Fruit fly (Drosophila melanogaster) ovary, adult (tissue): ENCODE measurements around the gene CG10077.

Source experiments
- CG17801 ChIP-seq: fragments of 200-800 bp; optimal IDR thresholded peaks from 2 replicates; lab custom pipeline; 2019; ENCODE audit warnings: missing biosample characterization, mild to moderate bottlenecking, missing genetic modification characterization, moderate library complexity; ENCODE audit not compliant: partially characterized antibody

The CG10077 gene

DNA sequence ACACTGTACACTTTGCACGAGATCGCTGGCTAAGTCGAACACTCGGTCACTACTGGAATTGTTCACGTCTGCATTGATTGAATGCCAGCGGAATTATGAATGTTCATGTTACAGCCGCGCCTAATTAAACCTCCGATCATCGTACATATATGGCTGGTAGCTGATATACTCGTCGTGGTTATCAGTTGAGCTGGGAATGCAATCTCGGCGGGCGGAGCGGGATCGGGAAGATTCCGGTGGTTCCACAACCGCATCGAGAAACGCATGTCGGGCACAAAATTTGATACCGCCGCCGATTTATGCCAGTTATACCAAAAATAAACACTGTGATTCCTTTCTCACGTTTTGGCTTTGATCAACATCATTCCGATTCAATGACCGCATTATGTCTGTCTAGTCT, 40.9 kb downstream of the CG10077 start, which contains the start of gene Prat2:
Gene Prat2 (minus strand): TSS at position 101 of the 400 bp plus-strand sequence.
- no peak for TF ChIP-seq CG17801

DNA sequence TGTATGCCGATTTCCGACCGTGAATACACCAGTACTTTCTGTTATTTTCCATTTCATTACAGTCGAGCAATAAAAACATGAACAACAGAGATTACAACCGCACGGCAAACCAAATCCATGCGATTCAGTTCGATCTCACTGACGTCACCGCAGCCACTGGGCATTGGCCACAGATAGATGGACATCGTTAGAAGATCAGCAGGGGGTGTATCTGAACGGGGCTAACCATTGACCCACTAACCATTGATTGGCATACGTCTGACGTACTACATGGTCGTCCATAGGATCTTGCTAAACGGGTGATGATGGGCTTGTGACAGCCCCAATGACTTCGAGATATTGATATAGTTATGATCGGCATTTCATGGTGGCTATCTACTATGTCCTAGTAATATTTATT, 41.9 kb downstream of the CG10077 start:
- no peak for TF ChIP-seq CG17801

DNA sequence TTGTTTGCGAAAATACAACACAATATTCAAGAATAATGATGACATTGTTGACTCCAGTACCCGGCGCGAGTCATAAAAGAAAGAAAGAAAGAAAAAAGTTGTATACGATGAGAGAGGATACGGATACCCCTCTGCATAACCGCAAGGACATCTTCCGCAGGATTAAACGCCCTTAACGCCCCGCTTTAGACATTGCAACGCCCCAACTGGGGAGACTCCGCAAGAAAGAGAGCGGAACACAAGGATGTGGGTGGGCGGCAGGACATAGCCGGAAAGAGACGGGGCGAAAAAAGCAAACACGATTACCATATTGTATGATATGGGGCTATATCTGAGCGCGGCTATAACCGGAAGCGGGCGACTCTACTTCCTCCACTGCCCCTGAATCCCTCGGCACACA, 44.5 kb downstream of the CG10077 start:
- TF ChIP-seq CG17801, result no peak

DNA sequence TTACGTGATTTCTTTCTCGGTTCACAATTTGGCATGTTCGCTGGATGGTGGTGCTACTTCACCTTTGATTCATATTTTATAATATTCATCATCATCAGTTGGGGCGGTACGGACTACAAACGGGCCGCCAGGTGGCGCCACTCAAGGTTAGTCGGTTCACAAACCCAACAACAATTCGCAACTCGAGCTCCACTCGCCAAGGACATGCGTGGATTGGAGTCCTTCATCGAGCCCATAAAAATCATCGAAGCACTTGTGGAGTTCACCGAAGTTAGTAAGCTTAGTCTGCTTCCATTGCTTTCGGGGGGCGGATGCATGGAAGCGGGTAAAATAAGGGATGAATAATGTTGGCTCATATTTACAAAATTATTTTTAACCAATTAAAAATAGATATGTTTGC, 48.9 kb downstream of the CG10077 start:
- no peak for TF ChIP-seq CG17801

DNA sequence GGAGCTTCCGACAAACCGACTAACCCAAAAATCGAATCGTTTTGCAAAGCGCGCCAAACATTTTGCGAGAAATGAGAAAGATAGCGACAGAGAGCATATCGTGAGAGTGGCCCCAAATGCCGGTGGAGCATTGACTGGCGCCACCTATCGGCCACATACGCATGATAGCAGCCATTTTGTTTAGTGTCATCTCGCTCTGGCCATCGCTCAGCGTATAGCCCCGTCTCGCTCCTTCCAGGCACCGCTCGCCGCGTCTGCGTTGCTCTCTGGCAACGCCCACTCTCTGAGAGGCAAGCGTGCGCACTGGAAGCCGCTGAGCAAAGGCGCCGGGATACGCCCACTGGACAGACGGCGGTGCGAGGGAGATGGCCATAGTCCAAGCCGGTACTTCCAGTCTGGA, 51.7 kb downstream of the CG10077 start:
- no peak for TF ChIP-seq CG17801
